Fruit fly (Drosophila melanogaster) whole organism: ENCODE measurements around the gene CG18180.

Experiments
- CG8478 ChIP-seq: fragments of >200 bp; optimal IDR thresholded peaks from 2 replicates; lab custom pipeline; 2018; ENCODE audit warnings: inconsistent platforms
- Dll ChIP-seq: fragments of >200 bp; optimal IDR thresholded peaks from 2 replicates; lab custom pipeline; 2017
- EcR ChIP-seq, 2 experiments: fragments of >200 bp; optimal IDR thresholded peaks; 2 replicates each; lab custom pipeline; 2017; ENCODE audit warnings: missing biosample characterization in 2 of 2, missing genetic modification characterization in 2 of 2, missing genetic modification reagents in 2 of 2
- pan ChIP-seq: fragments of >200 bp; optimal IDR thresholded peaks from 2 replicates; lab custom pipeline; 2017
- psq ChIP-seq: fragments of >200 bp; optimal IDR thresholded peaks from 2 replicates; lab custom pipeline; 2017
- usp ChIP-seq: fragments of >200 bp; optimal IDR thresholded peaks from 2 replicates; lab custom pipeline; 2017; ENCODE audit warnings: missing biosample characterization, missing genetic modification characterization, mixed read lengths

CG18180 gene

dm6 chr3L:9629910-9630309 lies 10.9 kb upstream of the CG18180 start:
- TF ChIP-seq CG8478 (lab: Kevin White, UChicago) (no peak), usp (no peak), Dll (lab: Kevin White, UChicago) (no peak), EcR (GFP tag; optimal IDR thresholded peaks at IDR 0.05; lab: Kevin White, UChicago) (no peak), psq (lab: Kevin White, UChicago) (no peak)

dm6 chr3L:9637812-9638211 lies 3.0 kb upstream of the CG18180 start, which contains the start of gene CG8329:
Gene CG8329 (plus strand): TSS chr3L:9638112.
- TF ChIP-seq CG8478 (lab: Kevin White, UChicago): no peak
- no peak for TF ChIP-seq EcR (GFP tag; optimal IDR thresholded peaks at IDR 0.05; lab: Kevin White, UChicago)
- TF ChIP-seq Dll (lab: Kevin White, UChicago): no peak
- no peak for TF ChIP-seq pan
- TF ChIP-seq usp: no peak
- TF ChIP-seq psq (lab: Kevin White, UChicago): no peak

DNA sequence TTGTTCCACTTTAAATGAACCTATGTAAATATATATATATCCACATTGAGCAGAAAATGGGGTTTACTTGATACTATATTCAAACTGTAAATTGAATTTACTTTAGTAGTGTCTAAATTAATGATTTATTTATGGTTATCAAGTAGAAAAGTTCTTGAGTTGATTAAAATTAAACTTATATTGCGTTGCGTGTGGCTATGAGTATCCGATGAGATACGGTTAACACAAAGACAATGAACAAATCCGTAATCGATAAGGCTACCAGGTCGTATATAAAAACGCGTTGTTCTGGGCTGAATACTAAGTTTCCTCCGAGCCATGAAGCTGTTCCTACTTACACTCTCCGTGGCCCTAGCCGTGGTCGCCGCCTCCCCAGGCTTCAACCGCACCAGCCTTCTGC lies 1.8 kb upstream of the CG18180 start, which contains the start of gene CG18179:
CG18179 (plus strand) TSS at position 301 of the 400 bp plus-strand sequence.
- no peak for TF ChIP-seq Dll (lab: Kevin White, UChicago)
- TF ChIP-seq pan: no peak
- TF ChIP-seq usp: no peak
- no peak for TF ChIP-seq EcR (GFP tag; optimal IDR thresholded peaks at IDR 0.05; lab: Kevin White, UChicago)
- TF ChIP-seq CG8478 (lab: Kevin White, UChicago): no peak
- no peak for TF ChIP-seq psq (lab: Kevin White, UChicago)

dm6 chr3L:9643762-9644161 lies 2.9 kb downstream of the CG18180 start, which contains the start of gene CNMaR:
Gene CNMaR (plus strand): TSS chr3L:9644109.
- no peak for TF ChIP-seq Dll (lab: Kevin White, UChicago)
- no peak for TF ChIP-seq usp
- no peak for TF ChIP-seq EcR (GFP tag; optimal IDR thresholded peaks at IDR 0.05; lab: Kevin White, UChicago)
- no peak for TF ChIP-seq CG8478 (lab: Kevin White, UChicago)
- no peak for TF ChIP-seq psq (lab: Kevin White, UChicago)
- TF ChIP-seq pan: no peak

DNA sequence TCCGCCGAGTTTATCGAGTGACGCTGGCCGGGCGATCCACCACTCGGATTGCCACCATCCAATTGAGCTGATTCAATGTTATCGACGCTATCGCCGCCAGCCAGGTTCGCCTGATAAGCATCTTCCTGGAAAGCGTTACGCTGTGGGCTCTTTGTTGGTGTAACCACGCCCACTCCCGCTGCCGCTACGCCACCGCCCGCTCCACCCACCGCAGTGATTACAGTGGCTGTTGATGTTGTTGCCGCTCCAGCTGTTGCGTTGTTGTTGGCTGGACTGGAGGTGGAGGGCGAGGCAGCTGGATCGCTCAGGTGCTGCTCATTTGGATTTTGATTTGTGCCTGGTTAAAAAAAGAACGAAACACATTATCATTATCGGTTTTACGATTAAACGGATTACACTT lies 30.6 kb downstream of the CG18180 start:
- no peak for TF ChIP-seq EcR (GFP tag; optimal IDR thresholded peaks at IDR 0.05; lab: Kevin White, UChicago)
- TF ChIP-seq usp: no peak
- peak; percentile 17 for TF ChIP-seq pan

- TF ChIP-seq EcR (GFP tag; optimal IDR thresholded peaks at IDR 0.05; lab: Kevin White, UChicago) (no peak), usp (no peak), CG8478 (lab: Kevin White, UChicago) (no peak), Dll (lab: Kevin White, UChicago) (no peak), psq (lab: Kevin White, UChicago) (no peak), pan (no peak)
These were observed 33.5 kb downstream of the CG18180 start for dm6 chr3L:9674300-9674699.

dm6 chr3L:9675528-9675963 lies 34.7 kb downstream of the CG18180 start:
- TF ChIP-seq EcR (GFP tag; optimal IDR thresholded peaks at IDR 0.05; lab: Kevin White, UChicago): no peak
- TF ChIP-seq CG8478 (lab: Kevin White, UChicago): no peak
- TF ChIP-seq pan: no peak
- TF ChIP-seq psq (lab: Kevin White, UChicago): no peak
- no peak for TF ChIP-seq Dll (lab: Kevin White, UChicago)
- no peak for TF ChIP-seq usp

DNA sequence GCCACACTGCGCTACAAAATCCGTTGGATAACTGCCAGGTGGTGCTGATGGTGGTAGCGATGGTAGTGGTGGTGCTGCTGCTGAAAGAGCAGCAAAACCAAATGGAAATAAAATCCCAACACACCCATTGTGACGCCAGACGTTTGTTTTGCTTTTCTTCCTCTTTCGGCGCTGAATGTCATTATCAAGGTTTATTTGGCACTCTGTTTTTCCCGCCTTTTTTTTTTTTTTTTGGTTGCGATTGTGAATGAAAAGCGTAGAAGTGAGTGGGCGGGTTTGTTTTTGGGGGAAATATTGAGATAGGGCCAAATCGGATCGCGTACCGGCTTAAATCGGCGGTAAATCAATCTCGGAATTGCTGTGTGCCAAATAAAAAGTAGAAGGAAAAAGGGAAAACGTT lies 36.4 kb downstream of the CG18180 start:
- no peak for TF ChIP-seq EcR (GFP tag; optimal IDR thresholded peaks at IDR 0.05; lab: Kevin White, UChicago)
- no peak for TF ChIP-seq usp
- no peak for TF ChIP-seq pan
- TF ChIP-seq CG8478 (lab: Kevin White, UChicago): no peak
- no peak for TF ChIP-seq psq (lab: Kevin White, UChicago)
- no peak for TF ChIP-seq Dll (lab: Kevin White, UChicago)

DNA sequence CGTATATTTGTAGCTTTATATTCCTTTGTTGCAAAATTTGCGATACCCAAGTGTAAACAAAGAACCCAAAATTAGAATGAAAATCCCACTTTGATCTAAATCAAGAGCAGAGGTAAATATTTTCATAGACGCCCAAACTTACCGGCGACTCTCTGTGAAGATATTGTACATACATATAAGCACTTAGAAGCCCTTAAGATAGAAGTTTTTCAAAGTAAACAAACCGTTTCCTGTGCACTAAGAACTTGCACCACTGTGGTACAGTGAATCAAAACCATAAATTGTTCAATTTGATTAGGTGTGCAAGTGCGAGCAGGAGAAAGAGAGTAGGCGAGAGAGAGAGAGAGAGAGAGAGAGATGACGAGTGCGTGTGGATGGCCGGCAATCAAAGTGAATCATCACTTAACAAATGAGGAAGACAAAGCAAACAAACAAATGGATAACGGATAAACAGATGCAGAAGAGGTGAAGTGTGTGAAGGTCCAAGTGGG lies 37.2 kb downstream of the CG18180 start:
- TF ChIP-seq pan (no peak), CG8478 (lab: Kevin White, UChicago) (no peak), psq (lab: Kevin White, UChicago) (no peak), Dll (lab: Kevin White, UChicago) (no peak), EcR (GFP tag; optimal IDR thresholded peaks at IDR 0.05; lab: Kevin White, UChicago) (no peak), usp (no peak)

dm6 chr3L:9678994-9679393 lies 38.2 kb downstream of the CG18180 start, which contains the start of the genes fry and CG16717:
Gene fry (minus strand): TSS chr3L:9679103.
Gene CG16717 (plus strand): TSS chr3L:9679201.
- TF ChIP-seq CG8478 (lab: Kevin White, UChicago) (no peak), psq (lab: Kevin White, UChicago) (no peak)

DNA sequence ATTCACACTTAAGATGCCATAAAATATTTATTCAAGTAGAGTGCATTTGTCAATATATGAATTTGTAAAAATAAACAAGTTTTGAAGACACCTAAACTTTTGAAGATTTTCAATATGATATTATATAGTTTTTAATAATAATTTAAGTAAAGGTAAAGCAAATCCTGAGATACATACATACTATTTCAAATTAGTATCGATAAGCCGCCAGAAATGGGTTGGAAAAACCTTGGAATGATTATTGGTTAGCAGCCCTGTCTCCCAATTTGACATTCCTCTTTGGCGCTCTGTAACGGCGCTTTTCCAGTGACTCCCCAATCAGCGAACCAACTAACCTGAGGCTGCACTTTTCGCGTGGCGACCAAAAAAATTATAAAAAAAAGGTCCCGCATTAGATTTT lies 40.2 kb downstream of the CG18180 start, which contains the start of gene alphaTub67C:
alphaTub67C (plus strand) TSS at position 301 of the 400 bp plus-strand sequence.
- no peak for TF ChIP-seq psq (lab: Kevin White, UChicago)
- no peak for TF ChIP-seq EcR (GFP tag; optimal IDR thresholded peaks at IDR 0.05; lab: Kevin White, UChicago)
- TF ChIP-seq usp: no peak
- TF ChIP-seq Dll (lab: Kevin White, UChicago): no peak
- no peak for TF ChIP-seq CG8478 (lab: Kevin White, UChicago)
- TF ChIP-seq pan: no peak

- TF ChIP-seq pan (no peak), psq (lab: Kevin White, UChicago) (no peak), CG8478 (lab: Kevin White, UChicago) (no peak), EcR (GFP tag; optimal IDR thresholded peaks at IDR 0.05; lab: Kevin White, UChicago) (no peak), Dll (lab: Kevin White, UChicago) (no peak), usp (no peak)
These were observed 44.1 kb downstream of the CG18180 start, which contains the start of gene CG16719 for dm6 chr3L:9684871-9685270. Gene CG16719 (plus strand): TSS chr3L:9685171.

DNA sequence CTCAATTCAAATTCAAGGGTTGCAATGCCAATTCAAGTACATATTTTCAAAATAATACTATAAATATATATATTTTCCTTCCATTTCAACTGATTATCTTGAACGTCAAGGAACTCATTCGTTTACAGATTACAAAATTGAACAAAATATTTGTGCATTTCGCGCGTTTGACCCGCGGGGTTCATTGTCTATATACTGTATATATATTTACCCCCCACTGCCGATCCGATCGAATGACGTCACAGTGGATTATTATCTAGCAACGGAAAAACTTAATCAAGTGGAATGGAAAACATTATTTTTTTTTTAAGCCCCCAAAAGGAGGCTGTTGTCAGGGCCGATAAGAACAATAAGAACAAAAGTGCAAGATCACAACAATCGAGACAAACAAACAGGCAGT lies 46.7 kb downstream of the CG18180 start:
- TF ChIP-seq usp (no peak), CG8478 (lab: Kevin White, UChicago) (no peak), psq (lab: Kevin White, UChicago) (no peak), pan (no peak), Dll (lab: Kevin White, UChicago) (no peak), EcR (GFP tag; optimal IDR thresholded peaks at IDR 0.05; lab: Kevin White, UChicago) (no peak)
